Fruit fly (Drosophila melanogaster): ENCODE data around the gene CG5895.

CG5895 gene

dm6 chr3L:16035185-16035584, at the start of gene CG5895:
CG5895 (plus strand) TSS chr3L:16035485.
- no peak for TF ChIP-seq CG8319 (GFP tag; optimal IDR thresholded peaks at IDR 0.05)
- no peak for TF ChIP-seq Sox102F (GFP tag; optimal IDR thresholded peaks at IDR 0.05)
- no peak for TF ChIP-seq pdm3 (GFP tag; optimal IDR thresholded peaks at IDR 0.05)
- no peak for TF ChIP-seq CG11902 (GFP tag; optimal IDR thresholded peaks at IDR 0.05)
- TF ChIP-seq CG11762 (GFP tag; optimal IDR thresholded peaks at IDR 0.05; ENCODE audit: insufficient read depth) = no peak
- TF ChIP-seq CG6163 (GFP tag; IDR thresholded peaks at IDR 0.05) = no peak
- no peak for TF ChIP-seq CG6854 (GFP tag; optimal IDR thresholded peaks at IDR 0.05)
- TF ChIP-seq CG7368 (GFP tag; optimal IDR thresholded peaks at IDR 0.05) = no peak

- TF ChIP-seq topi (GFP tag; optimal IDR thresholded peaks at IDR 0.05) (no peak), pdm3 (GFP tag; optimal IDR thresholded peaks at IDR 0.05) (no peak), CG8119 (GFP tag; IDR thresholded peaks at IDR 0.05) (no peak), Eip78C (GFP tag) (no peak), CG1621 (tag; optimal IDR thresholded peaks at IDR 0.05) (no peak), CG8319 (GFP tag; optimal IDR thresholded peaks at IDR 0.05) (no peak), Gug (GFP tag; IDR thresholded peaks at IDR 0.05) (no peak), CG11762 (GFP tag; optimal IDR thresholded peaks at IDR 0.05; ENCODE audit: insufficient read depth) (no peak), spab (GFP tag; optimal IDR thresholded peaks at IDR 0.05) (no peak), dsx (GFP tag; optimal IDR thresholded peaks at IDR 0.05; ENCODE audit: poor library complexity, severe bottlenecking) (no peak), CG4318 (GFP tag; optimal IDR thresholded peaks at IDR 0.05) (no peak), Sox15 (GFP tag; optimal IDR thresholded peaks at IDR 0.05) (no peak), net (GFP tag; optimal IDR thresholded peaks at IDR 0.05) (no peak), CG8632 (GFP tag; optimal IDR thresholded peaks at IDR 0.05) (no peak)
Observed at dm6 chr3L:15987635-15988034, 47.6 kb upstream of the CG5895 start, which contains the start of gene PolD1. PolD1 (minus strand) TSS chr3L:15987815.

- TF ChIP-seq dsx (GFP tag; optimal IDR thresholded peaks at IDR 0.05; ENCODE audit: poor library complexity, severe bottlenecking) = peak; percentile 0
- TF ChIP-seq CG8632 (GFP tag; optimal IDR thresholded peaks at IDR 0.05) = no peak
- TF ChIP-seq CG31627 (GFP tag; optimal IDR thresholded peaks at IDR 0.05) = peak; percentile 19
- TF ChIP-seq eg (GFP tag; IDR thresholded peaks at IDR 0.05) = no peak
- no peak for TF ChIP-seq spab (GFP tag; optimal IDR thresholded peaks at IDR 0.05)
- no peak for TF ChIP-seq CG4318 (GFP tag; optimal IDR thresholded peaks at IDR 0.05)
- TF ChIP-seq CG11902 (GFP tag; optimal IDR thresholded peaks at IDR 0.05) = no peak
- TF ChIP-seq Blimp-1 (GFP tag; optimal IDR thresholded peaks at IDR 0.05) = no peak
- TF ChIP-seq CG34406 (GFP tag; optimal IDR thresholded peaks at IDR 0.05) = no peak
- peak; percentile 33 for TF ChIP-seq lz (GFP tag; optimal IDR thresholded peaks at IDR 0.05)
- TF ChIP-seq CG32006 (GFP tag; optimal IDR thresholded peaks at IDR 0.05) = no peak
- TF ChIP-seq CG10669 (GFP tag; optimal IDR thresholded peaks at IDR 0.05) = no peak
- TF ChIP-seq fkh (GFP tag; optimal IDR thresholded peaks at IDR 0.05) = no peak
- TF ChIP-seq CG8119 (GFP tag; IDR thresholded peaks at IDR 0.05) = no peak
- TF ChIP-seq CG15336 (GFP tag; IDR thresholded peaks at IDR 0.05) = peak; percentile 35; the same call in 1 of the 2 replicates
- no peak for TF ChIP-seq CG6276 (GFP tag; optimal IDR thresholded peaks at IDR 0.05)
- peak; percentile 66 for TF ChIP-seq vri (GFP tag; optimal IDR thresholded peaks at IDR 0.05)
- no peak for TF ChIP-seq CG6792 (GFP tag; optimal IDR thresholded peaks at IDR 0.05)
- TF ChIP-seq Eip78C (GFP tag) = peak; percentile 43
- TF ChIP-seq acj6 (GFP tag; optimal IDR thresholded peaks at IDR 0.05) = no peak
- no peak for TF ChIP-seq Ets21C (GFP tag; optimal IDR thresholded peaks at IDR 0.05)
- peak; percentile 36 for TF ChIP-seq esn (GFP tag; optimal IDR thresholded peaks at IDR 0.05)
- TF ChIP-seq Sox14 (GFP tag; optimal IDR thresholded peaks at IDR 0.05) = peak; percentile 15
- TF ChIP-seq CG1621 (tag; optimal IDR thresholded peaks at IDR 0.05) = no peak
- no peak for TF ChIP-seq salr (GFP tag; optimal IDR thresholded peaks at IDR 0.05)
- TF ChIP-seq CG6854 (GFP tag; optimal IDR thresholded peaks at IDR 0.05) = peak; percentile 59
- no peak for TF ChIP-seq pdm3 (GFP tag; optimal IDR thresholded peaks at IDR 0.05)
- no peak for TF ChIP-seq Sox15 (GFP tag; optimal IDR thresholded peaks at IDR 0.05)
- TF ChIP-seq achi (GFP tag; optimal IDR thresholded peaks at IDR 0.05) = no peak
- TF ChIP-seq topi (GFP tag; optimal IDR thresholded peaks at IDR 0.05) = peak; percentile 32
- TF ChIP-seq CG3032 (tag; optimal IDR thresholded peaks at IDR 0.05) = peak; percentile 11
- TF ChIP-seq cyc (GFP tag; optimal IDR thresholded peaks at IDR 0.05) = peak; percentile 12
- TF ChIP-seq CG3919 (GFP tag; optimal IDR thresholded peaks at IDR 0.05) = no peak
- TF ChIP-seq Met (GFP tag; optimal IDR thresholded peaks at IDR 0.05) = no peak
- no peak for TF ChIP-seq OdsH (GFP tag; optimal IDR thresholded peaks at IDR 0.05)
- no peak for TF ChIP-seq CG16779 (tag; optimal IDR thresholded peaks at IDR 0.05)
- no peak for TF ChIP-seq CG11762 (GFP tag; optimal IDR thresholded peaks at IDR 0.05; ENCODE audit: insufficient read depth)
- TF ChIP-seq CG11294 (GFP tag; IDR thresholded peaks at IDR 0.05) = no peak
- TF ChIP-seq dac (GFP tag; optimal IDR thresholded peaks at IDR 0.05) = no peak
- TF ChIP-seq CG9139 (GFP tag; optimal IDR thresholded peaks at IDR 0.05) = no peak
Observed at dm6 chr3L:15988039-15988546, 47.2 kb upstream of the CG5895 start, which contains the start of gene Hip14. Hip14 (plus strand) TSS chr3L:15988236.
